Fruit fly (Drosophila melanogaster) whole organism, embryonic: ENCODE measurements around the gene CG31798.

Experiments used
- Bdp1 ChIP-seq: fragments of 200-800 bp; sonication (Bioruptor generic); optimal IDR thresholded peaks from 3 replicates; lab custom pipeline; 2016; ENCODE audit warnings: missing biosample characterization, missing genetic modification characterization
- Bteb2 ChIP-seq: fragments of 200-800 bp; sonication (Bioruptor generic); optimal IDR thresholded peaks from 2 replicates; lab custom pipeline; 2016; ENCODE audit warnings: missing biosample characterization, missing genetic modification characterization
- CG11504 ChIP-seq: fragments of 200-800 bp; sonication (Bioruptor generic); optimal IDR thresholded peaks from 3 replicates; lab custom pipeline; 2019; ENCODE audit warnings: missing biosample characterization, mild to moderate bottlenecking, missing genetic modification characterization, moderate library complexity
- CG12391 ChIP-seq: fragments of 200-800 bp; sonication (Bioruptor generic); optimal IDR thresholded peaks from 3 replicates; lab custom pipeline; 2018; ENCODE audit warnings: missing biosample characterization, mild to moderate bottlenecking, missing genetic modification characterization, moderate library complexity
- CG12942 ChIP-seq: fragments of 200-800 bp; sonication (Bioruptor generic); optimal IDR thresholded peaks from 3 replicates; lab custom pipeline; 2016; ENCODE audit warnings: missing biosample characterization, missing genetic modification characterization
- CG1602 ChIP-seq: fragments of 200-800 bp; sonication (Bioruptor generic); optimal IDR thresholded peaks from 3 replicates; lab custom pipeline; 2016; ENCODE audit warnings: missing biosample characterization, missing genetic modification characterization
- CG1603 ChIP-seq: fragments of 200-800 bp; sonication (Bioruptor generic); optimal IDR thresholded peaks from 2 replicates; lab custom pipeline; 2019; ENCODE audit warnings: missing biosample characterization, mild to moderate bottlenecking, missing genetic modification characterization, moderate library complexity
- CG17186 ChIP-seq: fragments of 200-800 bp; sonication (Bioruptor generic); optimal IDR thresholded peaks from 3 replicates; lab custom pipeline; 2017; ENCODE audit warnings: missing biosample characterization, missing genetic modification reagents, missing genetic modification characterization
- CG17385 ChIP-seq: fragments of 200-800 bp; sonication (Bioruptor generic); optimal IDR thresholded peaks from 3 replicates; lab custom pipeline; 2018; ENCODE audit warnings: missing biosample characterization, mild to moderate bottlenecking, missing genetic modification characterization
- CG18262 ChIP-seq: fragments of 200-800 bp; optimal IDR thresholded peaks from 3 replicates; lab custom pipeline; 2019; ENCODE audit warnings: missing biosample characterization, mild to moderate bottlenecking, missing genetic modification characterization, moderate library complexity
- CG18764 ChIP-seq: fragments of 200-800 bp; sonication (Bioruptor generic); optimal IDR thresholded peaks from 3 replicates; lab custom pipeline; 2016; ENCODE audit warnings: missing biosample characterization, missing genetic modification characterization
- CG2116 ChIP-seq: fragments of 200-800 bp; sonication (Bioruptor generic); optimal IDR thresholded peaks from 3 replicates; lab custom pipeline; 2018; ENCODE audit warnings: missing biosample characterization, mild to moderate bottlenecking, missing genetic modification characterization
- CG4404 ChIP-seq: fragments of 200-800 bp; sonication (Bioruptor generic); IDR thresholded peaks from 2 replicates; pipeline ENCODE4 v1.3.6; 2022; ENCODE audit warnings: missing biosample characterization, missing genetic modification characterization
- CG4617 ChIP-seq: fragments of 200-800 bp; sonication (Bioruptor generic); optimal IDR thresholded peaks from 3 replicates; lab custom pipeline; 2016; ENCODE audit warnings: missing biosample characterization, missing genetic modification characterization, borderline replicate concordance
- CG4730 ChIP-seq: fragments of 200-800 bp; sonication (Bioruptor generic); IDR thresholded peaks from 2 replicates; pipeline ENCODE4 v1.3.6; 2022; ENCODE audit warnings: missing biosample characterization, missing genetic modification characterization
- CG5180 ChIP-seq: fragments of 200-800 bp; sonication (Bioruptor generic); optimal IDR thresholded peaks from 3 replicates; lab custom pipeline; 2017; ENCODE audit warnings: missing biosample characterization, missing genetic modification characterization, mild to moderate bottlenecking, moderate library complexity, missing genetic modification reagents
- CG7556 ChIP-seq: fragments of 200-800 bp; sonication (Bioruptor generic); optimal IDR thresholded peaks from 2 replicates; lab custom pipeline; 2017; ENCODE audit warnings: missing biosample characterization, mild to moderate bottlenecking, missing genetic modification characterization
- CG7786 ChIP-seq: fragments of 200-800 bp; sonication (Bioruptor generic); optimal IDR thresholded peaks from 2 replicates; lab custom pipeline; 2016; ENCODE audit warnings: missing biosample characterization, missing genetic modification characterization
- CG8359 ChIP-seq: fragments of 200-800 bp; sonication (Bioruptor generic); optimal IDR thresholded peaks from 2 replicates; lab custom pipeline; 2017; ENCODE audit warnings: missing biosample characterization, mild to moderate bottlenecking, missing genetic modification characterization, borderline replicate concordance
- CG9727 ChIP-seq: fragments of 200-800 bp; sonication (Bioruptor generic); optimal IDR thresholded peaks from 3 replicates; lab custom pipeline; 2017; ENCODE audit warnings: missing biosample characterization, mild to moderate bottlenecking, missing genetic modification characterization
- Camta ChIP-seq: fragments of 200-800 bp; sonication (Bioruptor generic); optimal IDR thresholded peaks from 2 replicates; lab custom pipeline; 2016; ENCODE audit warnings: missing biosample characterization, missing genetic modification characterization
- D ChIP-seq, 2 experiments: fragments of 200-800 bp in 1 of 2; fragments of >200 bp in 1 of 2; sonication (Bioruptor generic) in 1 of 2; optimal IDR thresholded peaks; 2 replicates in 1 of 2; 3 replicates in 1 of 2; lab custom pipeline; 2017; ENCODE audit warnings: mild to moderate bottlenecking in 1 of 2, missing biosample characterization in 1 of 2, missing genetic modification characterization in 1 of 2, missing genetic modification reagents in 1 of 2
- Deaf1 ChIP-seq: fragments of 200-800 bp; optimal IDR thresholded peaks from 3 replicates; lab custom pipeline; 2019; ENCODE audit warnings: missing biosample characterization, mild to moderate bottlenecking, missing genetic modification characterization, moderate library complexity
- Dfd ChIP-seq, 2 experiments: fragments of >200 bp; optimal IDR thresholded peaks; 2 replicates each; lab custom pipeline; 2017; ENCODE audit warnings: missing biosample characterization in 2 of 2, missing genetic modification characterization in 2 of 2
- Doc3 ChIP-seq: fragments of 200-800 bp; sonication (Bioruptor generic); IDR thresholded peaks from 3 replicates; pipeline ENCODE4 v1.3.6; 2022; ENCODE audit warnings: missing biosample characterization, missing genetic modification characterization; ENCODE audit not compliant: partially characterized antibody
- E2f1 ChIP-seq: fragments of 200-800 bp; sonication (Bioruptor generic); IDR thresholded peaks from 2 replicates; pipeline ENCODE4 v1.3.6; 2022; ENCODE audit warnings: missing biosample characterization, missing genetic modification characterization
- Fer1 ChIP-seq: fragments of 200-800 bp; sonication (Bioruptor generic); optimal IDR thresholded peaks from 2 replicates; lab custom pipeline; 2017; ENCODE audit warnings: missing biosample characterization, mild to moderate bottlenecking, missing genetic modification characterization
- Hand ChIP-seq: fragments of 200-800 bp; sonication (Bioruptor generic); optimal IDR thresholded peaks from 2 replicates; lab custom pipeline; 2017; ENCODE audit warnings: mild to moderate bottlenecking, missing biosample characterization, missing genetic modification reagents, missing genetic modification characterization
- Hr78 ChIP-seq, 2 experiments: fragments of 200-800 bp in 1 of 2; fragments of >200 bp in 1 of 2; sonication (Bioruptor generic) in 1 of 2; optimal IDR thresholded peaks; 2 replicates each; lab custom pipeline; 2017 to 2019; ENCODE audit warnings: missing biosample characterization in 2 of 2, missing genetic modification characterization in 2 of 2, mild to moderate bottlenecking in 1 of 2, moderate library complexity in 1 of 2
- Hsf ChIP-seq: fragments of 200-800 bp; sonication (Bioruptor generic); optimal IDR thresholded peaks from 3 replicates; lab custom pipeline; 2016; ENCODE audit warnings: missing biosample characterization, missing genetic modification characterization
- PHDP ChIP-seq: fragments of 200-800 bp; sonication (Bioruptor generic); optimal IDR thresholded peaks from 3 replicates; lab custom pipeline; 2018; ENCODE audit warnings: missing biosample characterization, mild to moderate bottlenecking, missing genetic modification characterization, moderate library complexity
- Trl ChIP-seq, 3 experiments: fragments of >200 bp in 2 of 3; fragments of 200-800 bp in 1 of 3; sonication (Bioruptor generic) in 1 of 3; optimal IDR thresholded peaks; 2 replicates in 1 of 3; 3 replicates in 2 of 3; lab custom pipeline; 2016 to 2017; ENCODE audit warnings: missing biosample characterization in 1 of 3, missing genetic modification characterization in 1 of 3
- Usf ChIP-seq: fragments of 200-800 bp; sonication (Bioruptor generic); optimal IDR thresholded peaks from 2 replicates; lab custom pipeline; 2017; ENCODE audit warnings: missing genotype, missing biosample characterization, missing genetic modification characterization
- crc ChIP-seq: fragments of 200-800 bp; sonication (Bioruptor generic); optimal IDR thresholded peaks from 2 replicates; lab custom pipeline; 2016; ENCODE audit warnings: missing biosample characterization, missing genetic modification characterization
- dmrt99B ChIP-seq: fragments of 200-800 bp; sonication (Bioruptor generic); optimal IDR thresholded peaks from 2 replicates; lab custom pipeline; 2018; ENCODE audit warnings: missing biosample characterization, mild to moderate bottlenecking, missing genetic modification characterization, moderate library complexity
- fd102C ChIP-seq: fragments of 200-800 bp; sonication (Bioruptor generic); optimal IDR thresholded peaks from 2 replicates; lab custom pipeline; 2018; ENCODE audit warnings: missing biosample characterization, mild to moderate bottlenecking, missing genetic modification characterization, moderate library complexity
- lilli ChIP-seq: fragments of 200-800 bp; sonication (Bioruptor generic); optimal IDR thresholded peaks from 3 replicates; lab custom pipeline; 2016; ENCODE audit warnings: missing biosample characterization, missing genetic modification characterization
- mam ChIP-seq: fragments of 200-800 bp; sonication (Bioruptor generic); optimal IDR thresholded peaks from 3 replicates; lab custom pipeline; 2016; ENCODE audit warnings: missing biosample characterization, missing genetic modification characterization
- oc ChIP-seq: fragments of 200-800 bp; sonication (Bioruptor generic); optimal IDR thresholded peaks from 2 replicates; lab custom pipeline; 2018; ENCODE audit warnings: missing biosample characterization, mild to moderate bottlenecking, missing genetic modification characterization, moderate library complexity
- phol ChIP-seq: fragments of 200-800 bp; sonication (Bioruptor generic); optimal IDR thresholded peaks from 3 replicates; lab custom pipeline; 2018; ENCODE audit warnings: missing biosample characterization, mild to moderate bottlenecking, missing genetic modification characterization, moderate library complexity
- sd ChIP-seq: fragments of 200-800 bp; sonication (Bioruptor generic); optimal IDR thresholded peaks from 3 replicates; lab custom pipeline; 2018; ENCODE audit warnings: missing biosample characterization, mild to moderate bottlenecking, missing genetic modification characterization, moderate library complexity
- sisA ChIP-seq: fragments of 200-800 bp; sonication (Bioruptor generic); IDR thresholded peaks from 2 replicates; pipeline ENCODE4 v1.3.6; 2022; ENCODE audit warnings: missing biosample characterization, missing genetic modification characterization
- slbo ChIP-seq: fragments of 200-800 bp; sonication (Bioruptor generic); IDR thresholded peaks from 2 replicates; pipeline ENCODE4 v1.3.6; 2022; ENCODE audit warnings: missing biosample characterization, missing genetic modification characterization
- tgo ChIP-seq: fragments of 200-800 bp; sonication (Bioruptor generic); IDR thresholded peaks from 3 replicates; pipeline ENCODE4 v1.3.6; 2022; ENCODE audit warnings: missing biosample characterization, missing genetic modification characterization
- ttk ChIP-seq: fragments of 200-800 bp; sonication (Bioruptor generic); IDR thresholded peaks from 2 replicates; pipeline ENCODE4 v2.1.2; 2022; ENCODE audit warnings: missing biosample characterization, missing genetic modification characterization
- zen ChIP-seq: fragments of 200-800 bp; sonication (Bioruptor generic); optimal IDR thresholded peaks from 3 replicates; lab custom pipeline; 2018; ENCODE audit warnings: missing biosample characterization, mild to moderate bottlenecking, missing genetic modification characterization, moderate library complexity

CG31798 gene

DNA sequence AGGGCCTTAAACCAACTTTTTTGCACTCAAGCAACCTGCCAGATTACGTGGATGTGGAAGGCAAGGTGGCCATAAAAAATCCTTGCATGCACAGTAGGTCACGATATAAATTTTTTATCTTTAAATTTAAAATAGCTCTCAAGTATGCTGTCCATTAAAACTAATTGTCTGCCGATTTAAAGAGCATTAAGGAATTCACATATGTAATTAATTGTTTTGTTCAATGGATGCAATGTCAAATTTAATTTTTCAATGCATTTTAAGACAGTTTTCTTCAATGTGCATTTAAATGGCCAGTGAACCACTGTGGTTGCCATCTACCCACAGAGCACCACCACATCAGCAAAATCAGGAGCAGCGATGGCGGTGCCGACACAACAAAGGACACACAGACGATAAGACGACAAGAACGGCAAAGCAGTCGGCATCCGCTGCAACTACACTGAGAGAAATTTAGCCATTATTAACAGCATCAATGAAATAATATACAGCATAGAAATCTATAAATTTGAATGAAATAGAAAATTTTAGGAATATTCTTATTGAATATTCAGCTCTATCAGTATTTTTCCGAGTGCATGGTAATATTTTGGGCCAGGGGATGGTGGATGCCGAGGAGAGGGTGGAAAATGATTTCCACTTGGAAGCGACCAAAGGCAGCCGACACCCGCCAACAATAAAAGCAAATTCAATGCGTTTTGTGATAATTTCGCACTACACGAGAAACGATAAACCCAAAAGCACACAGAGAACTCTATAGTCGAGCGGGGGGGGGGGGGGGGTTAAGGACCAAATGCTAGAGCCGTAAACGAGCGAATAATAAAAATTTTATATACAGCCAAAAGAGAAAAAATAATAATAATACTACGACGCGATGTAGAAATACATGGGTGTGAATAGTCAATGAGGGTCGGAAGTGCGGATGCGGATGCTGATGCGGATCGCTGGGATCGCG lies 16.6 kb upstream of the CG31798 start (continued):
- no peak for TF ChIP-seq CG4617 (GFP tag; lab: Kevin White, UChicago)
- peak; percentile 51 for TF ChIP-seq dmrt99B
- TF ChIP-seq Doc3 (GFP tag; lab: Robert Waterston, UW): no peak
- peak; percentile 6 for TF ChIP-seq Bteb2 (GFP tag; lab: Kevin White, UChicago)
- TF ChIP-seq CG18262 (tag; lab: Kevin White, UChicago): peak; percentile 75
- TF ChIP-seq CG1602 (GFP tag; lab: Kevin White, UChicago): peak; percentile 31
- peak; percentile 57; the same call in 1 of the 2 replicates for TF ChIP-seq CG4730
- no peak for TF ChIP-seq Usf (GFP tag; lab: Kevin White, UChicago)
- TF ChIP-seq ttk (GFP tag; lab: Robert Waterston, UW): peak; percentile 39
- TF ChIP-seq CG17186 (GFP tag; lab: Kevin White, UChicago): no peak
- TF ChIP-seq CG4404: peak; percentile 73
- TF ChIP-seq crc: no peak
- no peak for TF ChIP-seq fd102C
- peak; percentile 55 for TF ChIP-seq zen (tag; lab: Kevin White, UChicago)
- TF ChIP-seq Fer1: peak; percentile 30
- TF ChIP-seq D (optimal IDR thresholded peaks at IDR 0.05; lab: Kevin White, UChicago): no peak
- TF ChIP-seq D (GFP tag; optimal IDR thresholded peaks at IDR 0.05; lab: Kevin White, UChicago): peak; percentile 52
- no peak for TF ChIP-seq Hand (GFP tag; lab: Kevin White, UChicago)
- TF ChIP-seq CG9727 (GFP tag; lab: Kevin White, UChicago): peak; percentile 70
- TF ChIP-seq Dfd (GFP tag; optimal IDR thresholded peaks at IDR 0.05; lab: Kevin White, UChicago): no peak
- peak; percentile 5 for TF ChIP-seq mam (GFP tag; lab: Kevin White, UChicago)
- TF ChIP-seq Trl (optimal IDR thresholded peaks at IDR 0.05; lab: Kevin White, UChicago): no peak
- TF ChIP-seq Trl (GFP tag; optimal IDR thresholded peaks at IDR 0.05; lab: Kevin White, UChicago): peak; percentile 1
- no peak for TF ChIP-seq CG7786
- peak; percentile 29 for TF ChIP-seq CG5180 (GFP tag; lab: Kevin White, UChicago)
- peak; percentile 22 for TF ChIP-seq CG18764 (GFP tag; lab: Kevin White, UChicago)
- no peak for TF ChIP-seq CG12942 (GFP tag; lab: Kevin White, UChicago)
- TF ChIP-seq E2f1 (GFP tag; lab: Robert Waterston, UW): peak; percentile 42; the same call in 1 of the 2 replicates
- TF ChIP-seq Hr78 (GFP tag; optimal IDR thresholded peaks at IDR 0.05; lab: Kevin White, UChicago): no peak
- peak; percentile 71 for TF ChIP-seq phol (tag; lab: Kevin White, UChicago)
- peak; percentile 53 for TF ChIP-seq CG11504 (tag; lab: Kevin White, UChicago)
- peak; percentile 0 for TF ChIP-seq CG2116
- peak; percentile 3 for TF ChIP-seq Deaf1 (tag; lab: Kevin White, UChicago)
- TF ChIP-seq sisA (GFP tag; lab: Robert Waterston, UW): peak; percentile 47
- TF ChIP-seq slbo (GFP tag; lab: Robert Waterston, UW): peak; percentile 30; the same call in 1 of the 2 replicates
- no peak; the same call in 2 of the 3 replicates for TF ChIP-seq tgo (GFP tag; lab: Robert Waterston, UW)
- TF ChIP-seq CG1603 (tag; lab: Kevin White, UChicago): peak; percentile 61
- peak; percentile 70 for TF ChIP-seq CG7556 (GFP tag; lab: Kevin White, UChicago)
- no peak for TF ChIP-seq Bdp1 (GFP tag; lab: Kevin White, UChicago)
- TF ChIP-seq PHDP: peak; percentile 38
- no peak for TF ChIP-seq sd
- peak; percentile 17 for TF ChIP-seq lilli (GFP tag; lab: Kevin White, UChicago)
- TF ChIP-seq CG17385 (GFP tag; lab: Kevin White, UChicago): peak; percentile 20
- peak; percentile 7 for TF ChIP-seq oc (tag; lab: Kevin White, UChicago)
- peak; percentile 23 for TF ChIP-seq Camta (GFP tag; lab: Kevin White, UChicago)
- peak; percentile 39 for TF ChIP-seq Hsf (GFP tag; lab: Kevin White, UChicago)
- peak; percentile 66 for TF ChIP-seq CG12391 (tag; lab: Kevin White, UChicago)
- TF ChIP-seq CG8359 (GFP tag; lab: Kevin White, UChicago): peak; percentile 14
